Worm (Caenorhabditis elegans): Measurements from ENCODE around the gene cyp-35A1.

DNA sequence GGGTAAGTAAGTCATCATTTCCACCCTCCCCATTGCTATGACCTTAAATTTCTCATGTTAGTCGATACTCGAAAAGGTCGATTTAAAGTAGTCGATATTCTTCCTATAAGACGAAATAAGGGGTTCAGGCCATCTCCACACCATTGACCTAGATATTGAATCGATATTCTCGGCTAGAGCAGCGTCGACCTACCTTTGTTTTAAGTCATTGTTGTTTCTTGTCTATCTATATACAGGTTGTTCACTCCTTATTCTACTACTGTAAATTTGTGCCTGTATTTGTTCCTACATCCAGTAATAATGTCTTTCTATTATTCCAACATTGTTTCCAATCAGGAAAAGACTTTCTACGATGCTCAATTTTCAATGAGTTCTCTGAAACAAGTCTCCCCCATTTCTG is 34.6 kb downstream of the cyp-35A1 start, which contains the start of gene F10G2.4:
- TF ChIP-seq attf-6 (GFP tag; IDR thresholded peaks at IDR 0.05) (no peak), ztf-6 (GFP tag; IDR thresholded peaks at IDR 0.05) (no peak), cebp-1 (GFP tag; IDR thresholded peaks at IDR 0.05) (no peak), cebp-1 (tag; optimal IDR thresholded peaks at IDR 0.05) (no peak), B0336.3 (GFP tag; IDR thresholded peaks at IDR 0.05) (no peak), ama-1 (optimal IDR thresholded peaks at IDR 0.05) (no peak), ama-1 (GFP tag; optimal IDR thresholded peaks at IDR 0.05) (no peak)
